Worm (Caenorhabditis elegans) whole organism, late embryonic: ENCODE measurements around the gene Y75B7AR.1.

Experiments
- C08G9.2 ChIP-seq: sonication (generic microtip); optimal IDR thresholded peaks from 2 replicates; lab custom pipeline; 2016; ENCODE audit warnings: mild to moderate bottlenecking, missing genetic modification characterization, moderate library complexity, missing compliant biosample characterization
- C38D4.7 ChIP-seq: fragments of 200-800 bp; sonication (Bioruptor generic); optimal IDR thresholded peaks from 2 replicates; lab custom pipeline; 2018; ENCODE audit warnings: mild to moderate bottlenecking, missing genetic modification characterization, moderate library complexity, missing compliant biosample characterization
- K02D7.2 ChIP-seq: sonication (generic microtip); optimal IDR thresholded peaks from 2 replicates; lab custom pipeline; 2017; ENCODE audit warnings: mild to moderate bottlenecking, missing genetic modification characterization, missing compliant biosample characterization
- K09A11.1 ChIP-seq: sonication (generic microtip); optimal IDR thresholded peaks from 2 replicates; lab custom pipeline; 2017; ENCODE audit warnings: antibody characterized with exemption, mild to moderate bottlenecking, missing genetic modification characterization, missing compliant biosample characterization; ENCODE audit not compliant: insufficient read depth
- T23F11.4 ChIP-seq: fragments of 200-800 bp; sonication (Bioruptor generic); optimal IDR thresholded peaks from 2 replicates; lab custom pipeline; 2018; ENCODE audit warnings: mild to moderate bottlenecking, missing genetic modification characterization, missing compliant biosample characterization
- Y22D7AL.16 ChIP-seq: sonication (generic microtip); optimal IDR thresholded peaks from 2 replicates; lab custom pipeline; 2016; ENCODE audit warnings: missing genetic modification characterization, missing compliant biosample characterization
- ama-1 ChIP-seq: fragments of 150-350 bp; optimal IDR thresholded peaks from 2 replicates; lab custom pipeline; 2014
- ceh-14 ChIP-seq: sonication (generic microtip); optimal IDR thresholded peaks from 2 replicates; lab custom pipeline; 2016; ENCODE audit warnings: missing genotype, missing genetic modification characterization, missing compliant biosample characterization
- ceh-18 ChIP-seq: sonication (generic microtip); optimal IDR thresholded peaks from 2 replicates; lab custom pipeline; 2016; ENCODE audit warnings: missing genetic modification characterization, missing compliant biosample characterization
- ceh-22 ChIP-seq: sonication (generic microtip); optimal IDR thresholded peaks from 2 replicates; lab custom pipeline; 2017; ENCODE audit warnings: missing biosample characterization, missing genetic modification characterization
- ceh-24 ChIP-seq: sonication (generic microtip); optimal IDR thresholded peaks from 2 replicates; lab custom pipeline; 2016; ENCODE audit warnings: mild to moderate bottlenecking, missing genetic modification characterization, missing compliant biosample characterization
- ceh-34 ChIP-seq: sonication (generic microtip); optimal IDR thresholded peaks from 2 replicates; lab custom pipeline; 2016; ENCODE audit warnings: mild to moderate bottlenecking, missing genetic modification characterization, missing compliant biosample characterization
- ceh-45 ChIP-seq: fragments of 200-800 bp; sonication (Bioruptor generic); IDR thresholded peaks from 2 replicates; pipeline ENCODE4 v1.3.6; 2022; ENCODE audit warnings: missing genetic modification reagents, missing genetic modification characterization, missing compliant biosample characterization
- ceh-48 ChIP-seq: sonication (generic microtip); optimal IDR thresholded peaks from 2 replicates; lab custom pipeline; 2016; ENCODE audit warnings: missing genetic modification characterization, inconsistent platforms, missing compliant biosample characterization
- ceh-9 ChIP-seq: sonication (generic microtip); optimal IDR thresholded peaks from 2 replicates; lab custom pipeline; 2016; ENCODE audit warnings: mild to moderate bottlenecking, missing genetic modification characterization, inconsistent platforms, missing compliant biosample characterization
- che-1 ChIP-seq: sonication (generic microtip); optimal IDR thresholded peaks from 2 replicates; lab custom pipeline; 2016; ENCODE audit warnings: mild to moderate bottlenecking, missing genetic modification characterization, missing compliant biosample characterization
- dve-1 ChIP-seq: sonication (generic microtip); optimal IDR thresholded peaks from 2 replicates; lab custom pipeline; 2017; ENCODE audit warnings: antibody characterized with exemption, mild to moderate bottlenecking, missing genetic modification characterization, missing compliant biosample characterization
- elt-2 ChIP-seq: sonication (generic microtip); optimal IDR thresholded peaks from 2 replicates; lab custom pipeline; 2016; ENCODE audit warnings: missing genetic modification reagents, missing genetic modification characterization, missing compliant biosample characterization
- fkh-10 ChIP-seq: fragments of 150-350 bp; optimal IDR thresholded peaks from 2 replicates; lab custom pipeline; 2014; ENCODE audit warnings: missing biosample characterization, missing genetic modification reagents, missing genetic modification characterization
- gmeb-2 ChIP-seq: sonication (generic microtip); optimal IDR thresholded peaks from 2 replicates; lab custom pipeline; 2016; ENCODE audit warnings: missing genetic modification characterization, inconsistent platforms, missing compliant biosample characterization
- hlh-30 ChIP-seq: sonication (generic microtip); optimal IDR thresholded peaks from 2 replicates; lab custom pipeline; 2017; ENCODE audit warnings: antibody characterized with exemption, missing genetic modification characterization, missing compliant biosample characterization; ENCODE audit not compliant: insufficient read depth
- hlh-6 ChIP-seq: sonication (generic microtip); optimal IDR thresholded peaks from 2 replicates; lab custom pipeline; 2016; ENCODE audit warnings: missing genotype, missing genetic modification characterization, missing compliant biosample characterization
- hlh-8 ChIP-seq: sonication (generic microtip); optimal IDR thresholded peaks from 2 replicates; lab custom pipeline; 2016; ENCODE audit warnings: missing genotype, missing genetic modification characterization, missing compliant biosample characterization
- madf-2 ChIP-seq: sonication (generic microtip); optimal IDR thresholded peaks from 2 replicates; lab custom pipeline; 2017; ENCODE audit warnings: missing genetic modification characterization, missing compliant biosample characterization
- pag-3 ChIP-seq: sonication (generic microtip); optimal IDR thresholded peaks from 2 replicates; lab custom pipeline; 2016; ENCODE audit warnings: missing compliant biosample characterization, missing genetic modification characterization, borderline replicate concordance
- pqm-1 ChIP-seq: sonication (generic microtip); optimal IDR thresholded peaks from 2 replicates; lab custom pipeline; 2016; ENCODE audit warnings: missing genetic modification characterization, missing compliant biosample characterization
- pros-1 ChIP-seq: fragments of 150-350 bp; optimal IDR thresholded peaks from 2 replicates; lab custom pipeline; 2014; ENCODE audit warnings: missing biosample characterization, missing genetic modification reagents, missing genetic modification characterization
- ref-2 ChIP-seq: sonication (generic microtip); optimal IDR thresholded peaks from 2 replicates; lab custom pipeline; 2016; ENCODE audit warnings: missing genetic modification characterization, missing compliant biosample characterization
- rnt-1 ChIP-seq: sonication (generic microtip); optimal IDR thresholded peaks from 2 replicates; lab custom pipeline; 2016; ENCODE audit warnings: missing genetic modification characterization, missing compliant biosample characterization
- sdc-2 ChIP-seq: sonication (generic microtip); optimal IDR thresholded peaks from 2 replicates; lab custom pipeline; 2016; ENCODE audit warnings: missing genotype, missing genetic modification characterization, missing compliant biosample characterization
- sox-4 ChIP-seq: sonication (generic microtip); optimal IDR thresholded peaks from 2 replicates; lab custom pipeline; 2017; ENCODE audit warnings: mild to moderate bottlenecking, missing genetic modification characterization, inconsistent platforms, missing compliant biosample characterization
- tbx-7 ChIP-seq: sonication (generic microtip); optimal IDR thresholded peaks from 2 replicates; lab custom pipeline; 2016; ENCODE audit warnings: missing genotype, missing genetic modification characterization, missing compliant biosample characterization
- ttx-3 ChIP-seq: sonication (generic microtip); optimal IDR thresholded peaks from 2 replicates; lab custom pipeline; 2016; ENCODE audit warnings: missing genetic modification reagents, missing genetic modification characterization, missing compliant biosample characterization
- unc-3 ChIP-seq, 2 experiments: fragments of 200-800 bp in 1 of 2; sonication (Bioruptor generic) in 1 of 2; sonication (generic microtip) in 1 of 2; conservative IDR thresholded peaks in 1 of 2; optimal IDR thresholded peaks in 1 of 2; 2 replicates each; pipeline versions ENCODE4 v1.3.6 to Lab custom; 2016 to 2022; ENCODE audit warnings: missing compliant biosample characterization in 2 of 2, missing genetic modification characterization in 2 of 2, missing genetic modification reagents in 1 of 2
- unc-42 ChIP-seq: sonication (generic microtip); optimal IDR thresholded peaks from 2 replicates; lab custom pipeline; 2016; ENCODE audit warnings: missing genotype, missing genetic modification characterization, missing compliant biosample characterization
- unc-86 ChIP-seq: sonication (generic microtip); optimal IDR thresholded peaks from 2 replicates; lab custom pipeline; 2016; ENCODE audit warnings: missing genetic modification characterization, missing compliant biosample characterization
- zip-5 ChIP-seq: sonication (generic microtip); optimal IDR thresholded peaks from 2 replicates; lab custom pipeline; 2016; ENCODE audit warnings: missing genetic modification characterization, missing compliant biosample characterization
- ztf-16 ChIP-seq: sonication (generic microtip); optimal IDR thresholded peaks from 2 replicates; lab custom pipeline; 2017; ENCODE audit warnings: missing genetic modification characterization, missing compliant biosample characterization

The Y75B7AR.1 gene

ce11 chrV:1416154-1416553 is 23.4 kb upstream of the Y75B7AR.1 start:
- TF ChIP-seq ceh-18 (no peak), hlh-30 (tag; lab: Kevin White, UChicago) (no peak), dve-1 (peak; percentile 62), gmeb-2 (tag; lab: Kevin White, UChicago) (no peak)

- TF ChIP-seq Y22D7AL.16 (tag; lab: Kevin White, UChicago) (no peak), ceh-34 (no peak), madf-2 (no peak), che-1 (no peak), K02D7.2 (tag; lab: Kevin White, UChicago) (no peak), ceh-48 (tag; lab: Kevin White, UChicago) (no peak), unc-86 (tag; lab: Kevin White, UChicago) (no peak), pros-1 (tag; lab: Kevin White, UChicago) (no peak), ref-2 (tag; lab: Kevin White, UChicago) (no peak), C38D4.7 (GFP tag; lab: Kevin White, UChicago) (no peak), ceh-9 (tag; lab: Kevin White, UChicago) (no peak), sox-4 (tag; lab: Kevin White, UChicago) (no peak)
Observed at ce11 chrV:1414615-1415433, 22.0 kb upstream of the Y75B7AR.1 start.

- TF ChIP-seq ceh-45 (no peak), ama-1 (lab: Kevin White, UChicago) (no peak), pqm-1 (tag; lab: Kevin White, UChicago) (no peak), ref-2 (tag; lab: Kevin White, UChicago) (no peak), rnt-1 (no peak), C08G9.2 (no peak), ceh-22 (tag; lab: Kevin White, UChicago) (no peak), ceh-14 (no peak), elt-2 (tag; lab: Kevin White, UChicago) (no peak), fkh-10 (GFP tag; lab: Kevin White, UChicago) (no peak)
- TF ChIP-seq, all 69 proteins: peak for 0
Observed at ce11 chrV:1411459-1411858, 18.7 kb upstream of the Y75B7AR.1 start, which contains the start of gene snt-5. Gene snt-5 (minus strand): TSS chrV:1411559.

ce11 chrV:1410727-1411126 is 17.9 kb upstream of the Y75B7AR.1 start:
- TF ChIP-seq ttx-3 (tag; lab: Kevin White, UChicago) (no peak), K09A11.1 (tag; lab: Kevin White, UChicago) (no peak), zip-5 (no peak), T23F11.4 (GFP tag; lab: Kevin White, UChicago) (no peak), ceh-24 (no peak), che-1 (no peak), tbx-7 (no peak), pag-3 (no peak), ceh-34 (no peak), fkh-10 (GFP tag; lab: Kevin White, UChicago) (no peak), pqm-1 (tag; lab: Kevin White, UChicago) (no peak), ceh-48 (tag; lab: Kevin White, UChicago) (no peak)

ce11 chrV:1408116-1408515 is 15.3 kb upstream of the Y75B7AR.1 start:
- TF ChIP-seq unc-3 (GFP tag; conservative IDR thresholded peaks at IDR 0.05; lab: Robert Waterston, UW), result no peak
- no peak for TF ChIP-seq unc-3 (tag; optimal IDR thresholded peaks at IDR 0.05; lab: Kevin White, UChicago)
- TF ChIP-seq zip-5, result no peak
- no peak for TF ChIP-seq pag-3
- TF ChIP-seq K02D7.2 (tag; lab: Kevin White, UChicago), result no peak
- no peak for TF ChIP-seq ztf-16
- TF ChIP-seq hlh-6 (tag; lab: Kevin White, UChicago), result no peak
- TF ChIP-seq unc-42 (tag; lab: Kevin White, UChicago), result no peak
- no peak for TF ChIP-seq pqm-1 (tag; lab: Kevin White, UChicago)
- TF ChIP-seq ceh-22 (tag; lab: Kevin White, UChicago), result no peak
- TF ChIP-seq hlh-8 (tag; lab: Kevin White, UChicago), result no peak
- no peak for TF ChIP-seq ceh-9 (tag; lab: Kevin White, UChicago)
- TF ChIP-seq sdc-2 (tag; lab: Kevin White, UChicago), result no peak
- TF ChIP-seq, all 69 proteins: peak for 0
